Worm (Caenorhabditis elegans) whole organism, late embryonic: ENCODE data around the gene fbxa-82.

ENCODE experiments used
- F13H6.1 ChIP-seq: sonication (generic microtip); optimal IDR thresholded peaks from 2 replicates; lab custom pipeline; 2016; ENCODE audit warnings: missing genetic modification characterization, missing compliant biosample characterization
- ahr-1 ChIP-seq: sonication (generic microtip); optimal IDR thresholded peaks from 2 replicates; lab custom pipeline; 2016; ENCODE audit warnings: missing genetic modification characterization, missing compliant biosample characterization
- ets-4 ChIP-seq: sonication (generic microtip); optimal IDR thresholded peaks from 2 replicates; lab custom pipeline; 2016; ENCODE audit warnings: missing genetic modification characterization, missing compliant biosample characterization
- fkh-10 ChIP-seq: fragments of 150-350 bp; optimal IDR thresholded peaks from 2 replicates; lab custom pipeline; 2014; ENCODE audit warnings: missing biosample characterization, missing genetic modification reagents, missing genetic modification characterization
- hlh-13 ChIP-seq: fragments of 200-800 bp; sonication (Bioruptor generic); optimal IDR thresholded peaks from 2 replicates; lab custom pipeline; 2018; ENCODE audit warnings: mild to moderate bottlenecking, missing genetic modification characterization, missing compliant biosample characterization
- hlh-6 ChIP-seq: sonication (generic microtip); optimal IDR thresholded peaks from 2 replicates; lab custom pipeline; 2016; ENCODE audit warnings: missing genotype, missing genetic modification characterization, missing compliant biosample characterization
- lim-6 ChIP-seq: sonication (generic microtip); optimal IDR thresholded peaks from 2 replicates; lab custom pipeline; 2016; ENCODE audit warnings: missing genetic modification characterization, missing compliant biosample characterization
- madf-2 ChIP-seq: sonication (generic microtip); optimal IDR thresholded peaks from 2 replicates; lab custom pipeline; 2017; ENCODE audit warnings: missing genetic modification characterization, missing compliant biosample characterization
- pqm-1 ChIP-seq: sonication (generic microtip); optimal IDR thresholded peaks from 2 replicates; lab custom pipeline; 2016; ENCODE audit warnings: missing genetic modification characterization, missing compliant biosample characterization
- sox-4 ChIP-seq: sonication (generic microtip); optimal IDR thresholded peaks from 2 replicates; lab custom pipeline; 2017; ENCODE audit warnings: mild to moderate bottlenecking, missing genetic modification characterization, inconsistent platforms, missing compliant biosample characterization
- zip-5 ChIP-seq: sonication (generic microtip); optimal IDR thresholded peaks from 2 replicates; lab custom pipeline; 2016; ENCODE audit warnings: missing genetic modification characterization, missing compliant biosample characterization

DNA sequence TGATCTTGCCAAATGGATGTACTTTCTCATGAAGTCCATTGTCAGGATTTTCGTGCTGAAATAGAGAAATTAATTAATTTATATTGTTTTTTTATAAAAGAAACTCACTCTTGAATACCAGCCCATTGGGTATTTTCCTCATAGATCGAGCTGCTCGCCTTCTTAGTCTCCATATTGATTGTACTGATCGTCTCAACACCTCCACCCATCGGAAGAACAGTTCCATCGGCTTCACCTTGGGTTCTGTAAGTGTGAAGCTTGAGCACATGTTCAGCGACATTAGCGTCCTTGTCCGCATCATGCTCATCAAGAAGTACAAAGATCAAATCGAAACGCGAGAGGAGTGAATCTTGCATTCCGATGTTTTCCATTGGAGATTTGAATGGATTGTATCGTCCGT lies 5.4 kb upstream of the fbxa-82 start:
- TF ChIP-seq ets-4 (tag; lab: Kevin White, UChicago) (no peak), madf-2 (tag; lab: Kevin White, UChicago) (no peak), hlh-6 (no peak), F13H6.1 (tag; lab: Kevin White, UChicago) (no peak), sox-4 (tag; lab: Kevin White, UChicago) (no peak), zip-5 (tag; lab: Kevin White, UChicago) (no peak), hlh-13 (GFP tag; lab: Kevin White, UChicago) (no peak), fkh-10 (GFP tag; lab: Kevin White, UChicago) (no peak), ahr-1 (tag; lab: Kevin White, UChicago) (no peak), lim-6 (tag; lab: Kevin White, UChicago) (no peak), pqm-1 (tag; lab: Kevin White, UChicago) (no peak)
